Worm (Caenorhabditis elegans): ENCODE data around the gene degl-1.

DNA sequence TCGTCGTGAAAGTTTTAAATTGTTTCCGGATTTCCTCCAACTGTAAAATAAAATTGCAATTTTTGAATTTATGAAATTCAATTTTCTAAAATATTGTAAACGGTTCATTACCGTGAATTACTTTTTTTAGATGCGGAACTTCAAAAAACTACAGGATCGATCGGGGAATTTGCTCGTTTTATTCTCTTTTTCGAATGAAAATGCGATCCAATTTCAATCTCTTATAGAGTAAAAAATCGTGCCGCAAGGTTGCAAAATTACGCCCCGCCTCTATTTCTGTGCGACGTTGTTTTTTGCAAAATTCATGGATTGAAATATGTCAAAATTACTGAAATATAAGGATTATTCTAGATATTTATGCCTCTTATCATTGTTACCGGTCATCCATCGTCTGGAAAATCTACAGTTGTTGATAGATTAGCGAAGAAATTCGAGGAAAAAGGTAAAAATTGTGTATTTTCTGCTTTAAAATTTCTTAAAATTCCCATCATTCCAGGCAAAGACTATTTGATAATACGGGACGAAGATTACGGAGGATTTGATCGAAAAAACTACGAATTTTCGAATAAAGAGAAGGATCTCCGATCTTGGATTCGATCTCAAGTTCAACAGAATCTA is 1.9 kb downstream of the degl-1 start, which contains the start of gene Y57G11C.43:
- no peak for TF ChIP-seq ama-1 (optimal IDR thresholded peaks at IDR 0.05)
- no peak for TF ChIP-seq hmg-4 (GFP tag; optimal IDR thresholded peaks at IDR 0.05)
- TF ChIP-seq tra-4 (tag; optimal IDR thresholded peaks at IDR 0.05): no peak
- TF ChIP-seq tbx-37 (GFP tag; conservative IDR thresholded peaks at IDR 0.05): no peak
- TF ChIP-seq pes-1 (GFP tag; IDR thresholded peaks at IDR 0.05): no peak
